Worm (Caenorhabditis elegans) whole organism, early embryonic: Measurements from ENCODE around the gene R13A5.10.

Source experiments
- B0310.2 ChIP-seq: sonication (generic microtip); optimal IDR thresholded peaks from 2 replicates; lab custom pipeline; 2016; ENCODE audit warnings: mild to moderate bottlenecking, missing genetic modification characterization, missing compliant biosample characterization
- F13C5.2 ChIP-seq: sonication (generic microtip); optimal IDR thresholded peaks from 2 replicates; lab custom pipeline; 2017; ENCODE audit warnings: mild to moderate bottlenecking, missing genetic modification characterization, inconsistent platforms, missing compliant biosample characterization
- aly-1 ChIP-seq: sonication (generic microtip); optimal IDR thresholded peaks from 2 replicates; lab custom pipeline; 2016; ENCODE audit warnings: missing genetic modification characterization, missing compliant biosample characterization
- ama-1 ChIP-seq: fragments of 150-350 bp; optimal IDR thresholded peaks from 2 replicates; lab custom pipeline; 2014
- ceh-13 ChIP-seq: fragments of 200-800 bp; sonication (Bioruptor generic); optimal IDR thresholded peaks from 2 replicates; lab custom pipeline; 2018; ENCODE audit warnings: mild to moderate bottlenecking, missing genetic modification characterization, missing compliant biosample characterization
- ceh-36 ChIP-seq: sonication (generic microtip); optimal IDR thresholded peaks from 2 replicates; lab custom pipeline; 2016; ENCODE audit warnings: missing genetic modification characterization, inconsistent platforms, missing compliant biosample characterization
- ets-7 ChIP-seq: sonication (generic microtip); optimal IDR thresholded peaks from 2 replicates; lab custom pipeline; 2016; ENCODE audit warnings: missing genotype, missing genetic modification characterization, missing compliant biosample characterization
- flt-1 ChIP-seq: fragments of 200-800 bp; sonication (Bioruptor generic); IDR thresholded peaks from 2 replicates; pipeline ENCODE4 v1.3.6; 2022; ENCODE audit warnings: missing genetic modification characterization, missing compliant biosample characterization
- hmbx-1 ChIP-seq: sonication (generic microtip); optimal IDR thresholded peaks from 2 replicates; lab custom pipeline; 2016; ENCODE audit warnings: mild to moderate bottlenecking, missing genetic modification characterization, missing compliant biosample characterization
- hmg-4 ChIP-seq: fragments of 200-800 bp; sonication (Bioruptor generic); optimal IDR thresholded peaks from 2 replicates; lab custom pipeline; 2018; ENCODE audit warnings: mild to moderate bottlenecking, missing genetic modification characterization, missing compliant biosample characterization
- hnd-1 ChIP-seq: sonication (generic microtip); optimal IDR thresholded peaks from 2 replicates; lab custom pipeline; 2016; ENCODE audit warnings: missing genetic modification characterization, missing compliant biosample characterization
- pes-1 ChIP-seq: fragments of 200-800 bp; sonication (Bioruptor generic); IDR thresholded peaks from 2 replicates; pipeline ENCODE4 v1.3.6; 2022; ENCODE audit warnings: missing genetic modification reagents, missing genetic modification characterization, missing compliant biosample characterization
- scrt-1 ChIP-seq: fragments of 200-800 bp; sonication (Bioruptor generic); IDR thresholded peaks from 2 replicates; pipeline ENCODE4 v1.3.6; 2022; ENCODE audit warnings: missing genetic modification characterization, missing compliant biosample characterization
- sea-1 ChIP-seq: fragments of 200-800 bp; sonication (Bioruptor generic); conservative IDR thresholded peaks from 2 replicates; pipeline ENCODE4 v1.3.6; 2022; ENCODE audit warnings: missing genetic modification characterization, missing compliant biosample characterization
- tbx-11 ChIP-seq: fragments of 200-800 bp; sonication (Bioruptor generic); IDR thresholded peaks from 2 replicates; pipeline ENCODE4 v1.3.6; 2022; ENCODE audit warnings: missing genetic modification characterization, missing compliant biosample characterization
- tbx-37 ChIP-seq: fragments of 200-800 bp; sonication (Bioruptor generic); conservative IDR thresholded peaks from 2 replicates; pipeline ENCODE4 v1.3.6; 2022; ENCODE audit warnings: missing genetic modification reagents, missing genetic modification characterization, missing compliant biosample characterization
- tra-4 ChIP-seq: sonication (generic microtip); optimal IDR thresholded peaks from 2 replicates; lab custom pipeline; 2017; ENCODE audit warnings: missing genetic modification characterization, missing compliant biosample characterization

The R13A5.10 gene

ce11 chrIII:7579324-7579723 lies 3.5 kb downstream of the R13A5.10 start, which contains the start of gene mfsd-6:
mfsd-6 (minus strand) TSS chrIII:7579411.
- TF ChIP-seq hmbx-1 (tag; lab: Kevin White, UChicago) (no peak), pes-1 (GFP tag; lab: Robert Waterston, UW) (no peak), tra-4 (tag; lab: Kevin White, UChicago) (no peak), sea-1 (GFP tag; lab: Robert Waterston, UW) (no peak), flt-1 (no peak), hnd-1 (tag; lab: Kevin White, UChicago) (no peak), tbx-37 (GFP tag; lab: Robert Waterston, UW) (no peak)

DNA sequence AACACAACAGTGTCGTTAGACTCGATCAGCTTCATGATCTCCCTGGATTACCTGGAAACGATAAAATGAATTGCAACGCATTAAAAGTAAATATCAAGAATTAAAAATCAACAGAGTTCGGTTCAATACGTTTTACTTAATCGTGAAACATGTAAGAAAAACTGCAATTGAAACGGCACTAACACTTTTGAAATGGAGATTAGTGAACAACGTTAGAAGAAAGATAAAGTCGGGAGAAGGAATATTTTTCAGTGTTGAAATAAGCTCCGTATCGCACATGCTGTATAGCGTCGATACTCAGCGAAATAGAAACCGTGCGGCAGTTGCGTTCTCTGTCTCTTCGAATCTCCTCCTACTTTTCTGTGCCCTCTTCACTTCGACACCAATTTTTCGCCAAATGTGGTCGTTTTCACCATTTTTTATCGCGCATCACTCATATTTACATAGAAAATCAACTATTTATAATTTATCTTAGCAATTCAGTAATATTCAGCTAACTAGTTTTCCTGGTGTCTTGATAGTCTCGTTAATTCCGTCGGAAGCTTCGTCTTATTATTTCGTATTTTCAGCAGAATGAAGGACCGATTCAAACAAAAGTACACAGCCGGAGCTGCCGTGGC lies 9.9 kb downstream of the R13A5.10 start, which contains the start of the genes rpl-9 and lpd-7:
Gene rpl-9 (minus strand): TSS at position 51 of the 620 bp plus-strand sequence.
Gene lpd-7 (plus strand): TSS at position 570 of the 620 bp plus-strand sequence.
- TF ChIP-seq F13C5.2 (tag; lab: Kevin White, UChicago) (peak; percentile 71), pes-1 (GFP tag; lab: Robert Waterston, UW) (no peak)

ce11 chrIII:7571726-7572125 lies 11.1 kb downstream of the R13A5.10 start:
- TF ChIP-seq pes-1 (GFP tag; lab: Robert Waterston, UW) (no peak), B0310.2 (tag; lab: Kevin White, UChicago) (no peak), flt-1 (no peak), ama-1 (lab: Kevin White, UChicago) (no peak), tbx-37 (GFP tag; lab: Robert Waterston, UW) (no peak)

DNA sequence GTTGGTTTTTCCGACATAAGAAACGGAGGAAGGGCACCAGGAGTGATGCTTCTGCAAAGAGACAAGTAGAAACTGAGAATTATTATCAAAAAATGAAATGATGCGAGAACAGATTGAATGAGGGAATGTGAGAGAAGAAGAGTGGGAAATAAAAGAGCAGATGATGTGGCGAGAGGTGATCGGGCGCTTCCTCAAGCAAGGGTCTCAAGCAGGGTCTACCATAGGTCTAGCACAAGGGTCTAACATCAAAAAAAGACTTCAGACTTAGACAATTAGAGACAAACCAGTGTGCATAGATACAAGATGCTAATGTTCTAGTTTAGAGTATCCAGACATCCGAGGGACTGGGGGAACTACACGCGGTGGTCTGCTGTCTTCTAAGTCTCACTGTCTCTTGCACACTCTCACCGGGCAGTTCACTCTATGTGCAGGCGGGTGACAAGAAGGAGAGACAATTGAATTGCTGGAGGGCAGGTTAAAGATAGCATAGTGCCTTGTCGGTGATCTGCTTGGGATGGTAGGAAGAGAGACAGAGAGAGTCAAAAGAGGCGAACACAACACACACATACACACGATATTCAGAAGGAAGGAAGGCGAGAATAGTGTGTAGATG lies 12.6 kb downstream of the R13A5.10 start, which contains the start of gene R13A5.7:
Gene R13A5.7 (minus strand): TSS at position 51 of the 613 bp plus-strand sequence.
- TF ChIP-seq ama-1 (lab: Kevin White, UChicago) (no peak), aly-1 (peak; percentile 10), hmbx-1 (tag; lab: Kevin White, UChicago) (no peak), scrt-1 (GFP tag; lab: Robert Waterston, UW) (0 out of 2 replicates have a peak, but pooled peaks have one; percentile 10), B0310.2 (tag; lab: Kevin White, UChicago) (no peak), tbx-11 (no peak), ceh-13 (GFP tag; lab: Kevin White, UChicago) (no peak), ets-7 (tag; lab: Kevin White, UChicago) (no peak), ceh-36 (no peak), hnd-1 (tag; lab: Kevin White, UChicago) (no peak), tbx-37 (GFP tag; lab: Robert Waterston, UW) (no peak), hmg-4 (GFP tag; lab: Kevin White, UChicago) (peak; percentile 74), F13C5.2 (tag; lab: Kevin White, UChicago) (no peak), sea-1 (GFP tag; lab: Robert Waterston, UW) (no peak), flt-1 (no peak)

DNA sequence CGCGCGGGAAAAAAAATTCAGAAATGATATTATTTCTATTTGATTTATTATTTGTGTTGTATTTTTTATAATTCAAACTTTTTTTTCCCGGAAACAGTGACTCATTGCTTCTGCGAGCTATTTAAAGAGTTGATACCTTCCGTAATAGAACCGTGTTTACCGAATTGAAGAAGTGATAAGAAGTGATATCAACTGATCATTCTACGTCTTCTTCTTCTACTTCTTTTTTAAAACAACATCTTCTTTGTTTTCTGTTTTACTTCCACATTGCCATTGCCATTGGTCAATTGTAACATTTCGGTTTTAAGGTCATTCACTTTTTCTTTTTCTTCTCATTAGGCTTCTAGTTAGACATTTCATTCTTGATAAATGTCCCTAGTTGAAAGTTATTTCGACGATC lies 16.7 kb downstream of the R13A5.10 start, which contains the start of gene ttr-32:
Gene ttr-32 (plus strand): TSS at position 314 of the 400 bp plus-strand sequence.
- TF ChIP-seq ets-7 (tag; lab: Kevin White, UChicago) (no peak), ceh-13 (GFP tag; lab: Kevin White, UChicago) (no peak)

DNA sequence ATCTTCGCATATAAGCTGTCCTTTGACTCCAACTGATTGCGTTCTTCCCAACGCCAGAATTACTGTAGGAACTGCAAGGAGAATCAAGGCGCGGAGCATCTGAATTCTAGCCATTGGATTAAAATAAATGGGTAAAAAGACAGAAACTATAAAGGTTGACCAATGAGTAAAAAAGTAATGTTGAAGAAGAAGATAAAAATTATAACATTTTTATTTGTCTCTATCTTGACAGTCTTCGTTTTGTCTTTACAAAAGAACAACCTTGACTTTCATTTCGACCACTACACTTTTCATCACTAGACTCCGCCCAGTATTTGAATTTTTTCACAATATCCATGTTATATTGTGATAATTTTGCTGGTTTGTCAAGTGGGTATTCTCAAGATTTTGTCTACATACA lies 17.5 kb downstream of the R13A5.10 start, which contains the start of gene ttr-8:
Gene ttr-8 (minus strand): TSS at position 101 of the 400 bp plus-strand sequence.
- no peak for TF ChIP-seq ceh-36
- TF ChIP-seq hnd-1 (tag; lab: Kevin White, UChicago), result no peak
- TF ChIP-seq B0310.2 (tag; lab: Kevin White, UChicago), result no peak
- no peak for TF ChIP-seq scrt-1 (GFP tag; lab: Robert Waterston, UW)
- no peak for TF ChIP-seq aly-1
- no peak for TF ChIP-seq tbx-37 (GFP tag; lab: Robert Waterston, UW)
- TF ChIP-seq tra-4 (tag; lab: Kevin White, UChicago), result no peak
- TF ChIP-seq ceh-13 (GFP tag; lab: Kevin White, UChicago), result no peak
- no peak for TF ChIP-seq hmg-4 (GFP tag; lab: Kevin White, UChicago)
- no peak for TF ChIP-seq hmbx-1 (tag; lab: Kevin White, UChicago)
- TF ChIP-seq pes-1 (GFP tag; lab: Robert Waterston, UW), result no peak
- TF ChIP-seq tbx-11, result no peak
- no peak for TF ChIP-seq ama-1 (lab: Kevin White, UChicago)
- TF ChIP-seq sea-1 (GFP tag; lab: Robert Waterston, UW), result no peak
- TF ChIP-seq flt-1, result no peak
- TF ChIP-seq ets-7 (tag; lab: Kevin White, UChicago), result no peak
- TF ChIP-seq F13C5.2 (tag; lab: Kevin White, UChicago), result no peak

- TF ChIP-seq ceh-36, result no peak
- TF ChIP-seq scrt-1 (GFP tag; lab: Robert Waterston, UW), result no peak
- TF ChIP-seq tra-4 (tag; lab: Kevin White, UChicago), result no peak
- TF ChIP-seq hmg-4 (GFP tag; lab: Kevin White, UChicago), result no peak
- TF ChIP-seq B0310.2 (tag; lab: Kevin White, UChicago), result no peak
- no peak for TF ChIP-seq hnd-1 (tag; lab: Kevin White, UChicago)
- TF ChIP-seq sea-1 (GFP tag; lab: Robert Waterston, UW), result no peak
- no peak for TF ChIP-seq ceh-13 (GFP tag; lab: Kevin White, UChicago)
- no peak for TF ChIP-seq tbx-11
- no peak for TF ChIP-seq flt-1
Observed at ce11 chrIII:7561872-7562271, 20.9 kb downstream of the R13A5.10 start, which contains the start of gene lgc-12. lgc-12 (plus strand) TSS chrIII:7562172.
